Worm (Caenorhabditis elegans): ENCODE results near the gene Y69A2AR.1.

Y69A2AR.1 gene

ce11 chrIV:2658733-2659132, 8.1 kb upstream of the Y69A2AR.1 start (continued):
- peak; percentile 54 for TF ChIP-seq vab-7 (GFP tag; IDR thresholded peaks at IDR 0.05)
- TF ChIP-seq ceh-44 (GFP tag; IDR thresholded peaks at IDR 0.05) = no peak
- TF ChIP-seq unc-62 (GFP tag; optimal IDR thresholded peaks at IDR 0.05 in 1 of 2) = no peak
- TF ChIP-seq unc-62 (tag; optimal IDR thresholded peaks at IDR 0.05) = no peak
- TF ChIP-seq ceh-20 (GFP tag; IDR thresholded peaks at IDR 0.05) = no peak
- peak; percentile 18 for TF ChIP-seq gei-8 (GFP tag; optimal IDR thresholded peaks at IDR 0.05)
- TF ChIP-seq dmd-8 (GFP tag; IDR thresholded peaks at IDR 0.05) = peak; percentile 41; the same call in 1 of the 2 replicates
- TF ChIP-seq lin-15B (tag; optimal IDR thresholded peaks at IDR 0.05) = no peak

DNA sequence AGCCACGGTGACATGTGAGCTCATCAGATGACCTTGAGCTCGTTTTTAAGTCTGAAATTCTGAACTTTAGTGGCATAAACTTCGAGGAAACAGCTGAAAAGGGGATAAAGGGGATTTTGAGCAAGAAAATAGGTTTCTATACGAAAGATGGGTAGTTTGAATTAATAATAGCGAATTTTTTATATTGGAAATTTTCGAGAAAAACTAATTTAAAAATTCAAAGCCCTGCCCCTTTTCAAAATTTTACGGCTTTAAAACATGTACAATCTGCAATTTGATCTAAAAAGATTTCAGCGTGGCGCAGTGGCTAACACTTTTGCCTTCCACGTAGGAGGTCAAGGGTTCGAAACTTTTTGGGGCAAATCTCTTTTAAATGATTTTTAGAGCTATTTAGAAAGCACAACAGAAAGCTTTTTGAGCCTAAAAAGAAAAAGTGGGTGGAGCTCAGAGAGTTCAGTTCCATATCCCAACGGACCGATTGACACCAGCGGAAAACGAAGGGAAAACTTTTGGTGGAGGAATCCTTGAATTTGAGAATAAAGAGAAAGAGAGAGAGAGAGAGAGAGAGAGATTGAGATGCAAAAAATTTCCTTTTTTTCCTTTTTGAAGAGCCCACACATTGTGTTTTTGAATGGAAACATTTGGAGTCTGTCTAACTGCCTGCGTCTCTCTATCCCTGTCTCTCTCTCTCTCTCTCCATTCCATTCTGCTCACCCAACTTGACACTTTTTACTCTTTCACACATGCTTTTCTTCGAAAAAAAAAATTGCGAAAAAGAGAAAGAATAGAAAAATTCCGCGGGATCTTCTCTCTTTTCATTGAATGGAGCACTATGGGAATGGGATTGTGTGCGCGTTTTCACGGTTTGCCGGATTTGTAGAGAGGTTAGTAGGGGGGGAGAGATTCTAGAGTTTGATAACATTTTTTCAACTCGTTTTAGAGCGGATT, 2.6 kb upstream of the Y69A2AR.1 start, which contains the start of gene Y69A2AR.31:
TSS of gene Y69A2AR.31 (minus strand) at position 51 of the 948 bp plus-strand sequence.
- TF ChIP-seq lin-1 (GFP tag; IDR thresholded peaks at IDR 0.05) = no peak
- peak in 1 of 2 experiments; percentile 5 for TF ChIP-seq daf-16 (GFP tag; optimal IDR thresholded peaks at IDR 0.05)
- TF ChIP-seq daf-16 (tag; optimal IDR thresholded peaks at IDR 0.05) = peak; percentile 15
- no peak for TF ChIP-seq ceh-20 (GFP tag; IDR thresholded peaks at IDR 0.05)
- TF ChIP-seq zip-2 (tag; optimal IDR thresholded peaks at IDR 0.05) = no peak
- TF ChIP-seq arid-1 (GFP tag; conservative IDR thresholded peaks at IDR 0.05) = peak; percentile 72; the same call in 1 of the 2 replicates
- TF ChIP-seq vab-7 (GFP tag; IDR thresholded peaks at IDR 0.05) = peak; percentile 67; the same call in 1 of the 2 replicates
- TF ChIP-seq nhr-111 (GFP tag; optimal IDR thresholded peaks at IDR 0.05) = no peak
- TF ChIP-seq egl-43 (GFP tag; IDR thresholded peaks at IDR 0.05) = peak; percentile 55
- no peak for TF ChIP-seq ceh-28 (tag; optimal IDR thresholded peaks at IDR 0.05)
- 0 out of 2 replicates have a peak, but pooled peaks have one; percentile 59 for TF ChIP-seq F44E2.7 (GFP tag; IDR thresholded peaks at IDR 0.05)
- TF ChIP-seq mxl-3 (GFP tag; optimal IDR thresholded peaks at IDR 0.05) = no peak
- TF ChIP-seq dmd-8 (GFP tag; IDR thresholded peaks at IDR 0.05) = peak; percentile 76
- peak; percentile 46; the same call in 1 of the 2 replicates for TF ChIP-seq mxl-2 (GFP tag; conservative IDR thresholded peaks at IDR 0.05)
- peak; percentile 88 for TF ChIP-seq Y105C5A.15 (GFP tag; IDR thresholded peaks at IDR 0.05)
- peak; percentile 6 for TF ChIP-seq spr-1 (tag; optimal IDR thresholded peaks at IDR 0.05)
- TF ChIP-seq nhr-41 (GFP tag; IDR thresholded peaks at IDR 0.05) = no peak
- no peak for TF ChIP-seq T26A8.4 (GFP tag; IDR thresholded peaks at IDR 0.05)
- TF ChIP-seq tra-1 (GFP tag; IDR thresholded peaks at IDR 0.05) = 0 out of 2 replicates have a peak, but pooled peaks have one; percentile 54
- TF ChIP-seq set-16 (GFP tag; IDR thresholded peaks at IDR 0.05) = no peak
- TF ChIP-seq fkh-10 (GFP tag; optimal IDR thresholded peaks at IDR 0.05) = peak; percentile 59
- TF ChIP-seq D1046.2 (GFP tag; IDR thresholded peaks at IDR 0.05) = 0 out of 2 replicates have a peak, but pooled peaks have one; percentile 64
- TF ChIP-seq php-3 (GFP tag; IDR thresholded peaks at IDR 0.05) = 0 out of 2 replicates have a peak, but pooled peaks have one; percentile 42
- 0 out of 4 replicates have a peak, but pooled peaks of 1 of the 2 experiments have one; percentile 50 for TF ChIP-seq madf-5 (GFP tag; IDR thresholded peaks at IDR 0.05)
- TF ChIP-seq nhr-6 (tag; optimal IDR thresholded peaks at IDR 0.05) = no peak
- TF ChIP-seq daf-8 (GFP tag; IDR thresholded peaks at IDR 0.05) = 0 out of 2 replicates have a peak, but pooled peaks have one; percentile 38
- peak; percentile 76 for TF ChIP-seq F26F4.8 (GFP tag; conservative IDR thresholded peaks at IDR 0.05)
- peak; percentile 65 for TF ChIP-seq Y5F2A.4 (GFP tag; optimal IDR thresholded peaks at IDR 0.05)
- TF ChIP-seq ztf-11 (tag; optimal IDR thresholded peaks at IDR 0.05) = no peak
- peak; percentile 76 for TF ChIP-seq Y48G9A.11 (GFP tag; IDR thresholded peaks at IDR 0.05)
- peak; percentile 33; the same call in 1 of the 2 replicates for TF ChIP-seq ctbp-1 (GFP tag; IDR thresholded peaks at IDR 0.05)
- TF ChIP-seq mes-2 (tag; optimal IDR thresholded peaks at IDR 0.05; ENCODE audit: poor library complexity, severe bottlenecking) = peak; percentile 14
- TF ChIP-seq snpc-1.2 (GFP tag; IDR thresholded peaks at IDR 0.05) = peak; percentile 63
- TF ChIP-seq unc-62 (GFP tag; optimal IDR thresholded peaks at IDR 0.05 in 1 of 2) = peak in 1 of 2 experiments; percentile 47
- no peak for TF ChIP-seq unc-62 (tag; optimal IDR thresholded peaks at IDR 0.05)
- peak; percentile 45 for TF ChIP-seq lir-3 (tag; optimal IDR thresholded peaks at IDR 0.05)
- 0 out of 2 replicates have a peak, but pooled peaks have one; percentile 44 for TF ChIP-seq daf-19 (GFP tag; conservative IDR thresholded peaks at IDR 0.05)
- peak; percentile 95 for TF ChIP-seq aha-1 (tag)
- TF ChIP-seq nhr-48 (tag; optimal IDR thresholded peaks at IDR 0.05) = peak; percentile 26
- TF ChIP-seq lim-7 (GFP tag; IDR thresholded peaks at IDR 0.05) = peak; percentile 80
- TF ChIP-seq lin-13 (GFP tag; optimal IDR thresholded peaks at IDR 0.05) = peak; percentile 34
- TF ChIP-seq lin-38 (GFP tag; IDR thresholded peaks at IDR 0.05) = peak; percentile 74
- peak; percentile 43 for TF ChIP-seq duxl-1 (tag; optimal IDR thresholded peaks at IDR 0.05; ENCODE audit: poor library complexity)

Measured in whole organism, L4 larva.